Worm (Caenorhabditis elegans) whole organism, midembryonic: ENCODE data around the gene M01H9.3.

Experiments
- flt-1 ChIP-seq: fragments of 200-800 bp; sonication (Bioruptor generic); IDR thresholded peaks from 2 replicates; pipeline ENCODE4 v1.3.6; 2022; ENCODE audit warnings: missing genetic modification characterization, missing compliant biosample characterization
- tab-1 ChIP-seq: fragments of 200-800 bp; sonication (Bioruptor generic); IDR thresholded peaks from 2 replicates; pipeline ENCODE4 v1.3.6; 2022; ENCODE audit warnings: missing genetic modification characterization, missing compliant biosample characterization

DNA sequence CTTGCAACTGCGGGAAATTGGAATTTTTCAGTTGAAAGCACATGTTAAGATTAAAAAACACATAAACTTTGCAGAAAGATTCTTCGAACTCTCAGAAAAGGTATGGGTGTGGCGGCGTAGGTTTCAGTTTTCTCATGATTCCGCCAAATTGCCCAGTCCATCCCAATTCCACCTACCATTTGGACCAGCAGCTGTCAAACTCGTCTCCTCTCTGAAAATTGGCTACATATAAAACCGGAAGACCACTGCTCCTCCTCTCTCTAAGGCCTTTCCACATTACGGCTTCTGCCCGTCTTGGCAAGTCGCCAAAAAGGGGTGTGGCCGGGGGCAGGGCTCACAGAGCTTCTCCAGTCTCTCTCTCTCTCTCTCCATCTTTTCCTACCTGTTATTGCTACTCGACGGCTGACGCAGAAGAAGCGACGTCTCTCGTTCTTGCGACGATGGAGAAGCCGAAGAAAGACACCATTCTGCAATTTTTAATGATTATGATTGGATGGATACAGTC, 13.3 kb upstream of the M01H9.3 start, which contains the start of gene ZK180.7:
- no peak for TF ChIP-seq tab-1
- no peak for TF ChIP-seq flt-1 (GFP tag; lab: Robert Waterston, UW)
